Fruit fly (Drosophila melanogaster): ENCODE data around the gene CG14204.

The CG14204 gene

DNA sequence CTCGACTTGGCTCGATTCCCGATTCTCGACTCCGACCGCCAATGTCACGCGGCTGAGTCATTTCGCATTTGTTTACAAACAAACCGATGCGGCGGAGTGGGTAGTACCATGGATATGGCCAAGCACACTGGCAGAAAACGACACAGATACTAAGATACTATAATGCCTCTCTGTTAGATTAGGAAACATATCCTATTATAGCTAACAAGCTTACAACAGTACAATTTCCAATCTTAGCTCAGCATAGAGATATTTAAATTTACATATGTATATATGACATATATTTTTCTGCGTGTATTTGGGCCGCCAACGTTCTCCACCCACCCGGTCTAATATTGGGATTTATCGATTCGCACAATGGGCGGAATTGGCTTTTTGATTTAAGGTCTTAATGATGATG, 20.5 kb downstream of the CG14204 start (continued):
- peak; percentile 93 for TF ChIP-seq Rfx (GFP tag; IDR thresholded peaks at IDR 0.05)
- TF ChIP-seq CG1792 (GFP tag; optimal IDR thresholded peaks at IDR 0.05): peak; percentile 39
- no peak for TF ChIP-seq psq (GFP tag; optimal IDR thresholded peaks at IDR 0.05)
- TF ChIP-seq gcm2 (GFP tag; optimal IDR thresholded peaks at IDR 0.05): no peak
- TF ChIP-seq CG9817 (tag; optimal IDR thresholded peaks at IDR 0.05): peak; percentile 74
- no peak for TF ChIP-seq fd102C (GFP tag; optimal IDR thresholded peaks at IDR 0.05)
- peak; percentile 40 for TF ChIP-seq Mad (GFP tag; optimal IDR thresholded peaks at IDR 0.05)
- TF ChIP-seq fd96Cb (tag; optimal IDR thresholded peaks at IDR 0.05): peak; percentile 60
- peak; percentile 52 for TF ChIP-seq Asciz (GFP tag; optimal IDR thresholded peaks at IDR 0.05)
- TF ChIP-seq crc (GFP tag; optimal IDR thresholded peaks at IDR 0.05): peak; percentile 36
- peak; percentile 25 for TF ChIP-seq sd (tag; optimal IDR thresholded peaks at IDR 0.05)
- peak; percentile 41 for TF ChIP-seq Jarid2 (GFP tag; optimal IDR thresholded peaks at IDR 0.05)
- no peak for TF ChIP-seq CG3163 (GFP tag; optimal IDR thresholded peaks at IDR 0.05)
- TF ChIP-seq odd (GFP tag; optimal IDR thresholded peaks at IDR 0.05): no peak
- peak; percentile 69 for TF ChIP-seq bcd (GFP tag; optimal IDR thresholded peaks at IDR 0.05)
- TF ChIP-seq MTF-1 (GFP tag; optimal IDR thresholded peaks at IDR 0.05; ENCODE audit: borderline replicate concordance): peak; percentile 50
- no peak for TF ChIP-seq CG7987 (GFP tag; optimal IDR thresholded peaks at IDR 0.05)
- TF ChIP-seq HmgZ (tag; optimal IDR thresholded peaks at IDR 0.05): peak; percentile 76
- TF ChIP-seq HLH3B (GFP tag; IDR thresholded peaks at IDR 0.05): peak; percentile 74
- TF ChIP-seq h (optimal IDR thresholded peaks at IDR 0.05): no peak
- peak; percentile 43 to 77 for TF ChIP-seq Hr51 (GFP tag; optimal IDR thresholded peaks at IDR 0.05)
- TF ChIP-seq CG4360 (GFP tag; IDR thresholded peaks at IDR 0.05): no peak
- no peak for TF ChIP-seq bbx (GFP tag; IDR thresholded peaks at IDR 0.05; ENCODE audit: partially characterized antibody)
- TF ChIP-seq CG12071 (GFP tag; optimal IDR thresholded peaks at IDR 0.05): peak; percentile 77
- peak; percentile 55 for TF ChIP-seq Ravus (GFP tag; IDR thresholded peaks at IDR 0.05)
- 0 out of 3 replicates have a peak, but pooled peaks have one; percentile 20 for TF ChIP-seq HLH4C (GFP tag; IDR thresholded peaks at IDR 0.05; ENCODE audit: partially characterized antibody)
- TF ChIP-seq hkb (optimal IDR thresholded peaks at IDR 0.05): no peak
- peak; percentile 88 for TF ChIP-seq hkb (GFP tag; IDR thresholded peaks at IDR 0.05)
- peak; percentile 77 for TF ChIP-seq CG4424 (GFP tag; optimal IDR thresholded peaks at IDR 0.05)
- peak; percentile 2 for TF ChIP-seq CG2116 (GFP tag; optimal IDR thresholded peaks at IDR 0.05)
- 0 out of 2 replicates have a peak, but pooled peaks have one; percentile 24 for TF ChIP-seq bowl (GFP tag; IDR thresholded peaks at IDR 0.05)
- TF ChIP-seq so (GFP tag; IDR thresholded peaks at IDR 0.05): peak; percentile 83
- peak; percentile 80; the same call in 1 of the 2 replicates for TF ChIP-seq ranshi (GFP tag; IDR thresholded peaks at IDR 0.05)
- peak; percentile 31 for TF ChIP-seq CG16815 (GFP tag; optimal IDR thresholded peaks at IDR 0.05)
- TF ChIP-seq Ptx1 (GFP tag; IDR thresholded peaks at IDR 0.05): peak; percentile 82
- TF ChIP-seq CG32767 (GFP tag; IDR thresholded peaks at IDR 0.05): peak; percentile 68
- peak; percentile 60 for TF ChIP-seq CG14667 (GFP tag; IDR thresholded peaks at IDR 0.05)
- peak; percentile 38 for TF ChIP-seq CG7786 (GFP tag; optimal IDR thresholded peaks at IDR 0.05)
- TF ChIP-seq CG3995 (GFP tag; optimal IDR thresholded peaks at IDR 0.05): peak; percentile 6
- TF ChIP-seq Gug (GFP tag; IDR thresholded peaks at IDR 0.05): peak; percentile 70; the same call in 3 of the 4 replicates
- peak; percentile 88 for TF ChIP-seq row (GFP tag; IDR thresholded peaks at IDR 0.05)
- TF ChIP-seq Blimp-1 (GFP tag; optimal IDR thresholded peaks at IDR 0.05): peak; percentile 70
- peak; percentile 29 for TF ChIP-seq Spps (tag; optimal IDR thresholded peaks at IDR 0.05)
- no peak for TF ChIP-seq Hmx (GFP tag; optimal IDR thresholded peaks at IDR 0.05)
- peak; percentile 32 for TF ChIP-seq Antp (GFP tag; optimal IDR thresholded peaks at IDR 0.05)
- no peak for TF ChIP-seq pzg (GFP tag; optimal IDR thresholded peaks at IDR 0.05)
- TF ChIP-seq CG6175 (GFP tag; IDR thresholded peaks at IDR 0.05): peak; percentile 74
- no peak for TF ChIP-seq CG16813 (GFP tag; IDR thresholded peaks at IDR 0.05; ENCODE audit: partially characterized antibody)
- TF ChIP-seq tin (GFP tag; optimal IDR thresholded peaks at IDR 0.05): peak; percentile 73
- 0 out of 2 replicates have a peak, but pooled peaks have one; percentile 23 for TF ChIP-seq dan (GFP tag; IDR thresholded peaks at IDR 0.05)
- TF ChIP-seq CG12391 (tag; optimal IDR thresholded peaks at IDR 0.05): peak; percentile 69
